Fruit fly (Drosophila melanogaster): ENCODE results near the gene PIG-P.

Gene PIG-P

dm6 chr3R:26059195-26059594 lies 1.2 kb upstream of the PIG-P start, which contains the start of the genes RpL34a and Trmt61 (continued):
- TF ChIP-seq tna (GFP tag; IDR thresholded peaks at IDR 0.05; ENCODE audit: partially characterized antibody), result peak; percentile 36; the same call in 1 of the 2 replicates
- TF ChIP-seq ac (GFP tag; optimal IDR thresholded peaks at IDR 0.05), result peak; percentile 60
- peak; percentile 72 for TF ChIP-seq Hr3 (GFP tag; optimal IDR thresholded peaks at IDR 0.05)
- TF ChIP-seq CG8089 (GFP tag; optimal IDR thresholded peaks at IDR 0.05), result peak; percentile 65
- TF ChIP-seq otp (GFP tag; IDR thresholded peaks at IDR 0.05), result peak; percentile 61; the same call in 2 of the 3 replicates
- TF ChIP-seq org-1 (GFP tag; optimal IDR thresholded peaks at IDR 0.05), result peak; percentile 79
- peak; percentile 75 for TF ChIP-seq Oli (tag; optimal IDR thresholded peaks at IDR 0.05)
- TF ChIP-seq sd (tag; optimal IDR thresholded peaks at IDR 0.05), result no peak
- peak; percentile 70 for TF ChIP-seq p53 (GFP tag; optimal IDR thresholded peaks at IDR 0.05)
- peak; percentile 5 for TF ChIP-seq da (GFP tag; optimal IDR thresholded peaks at IDR 0.05)
- TF ChIP-seq tup (GFP tag; optimal IDR thresholded peaks at IDR 0.05), result peak; percentile 19
- TF ChIP-seq CG14014 (GFP tag; IDR thresholded peaks at IDR 0.05), result peak; percentile 56; the same call in 1 of the 2 replicates
- peak; percentile 79 for TF ChIP-seq Bteb2 (GFP tag; optimal IDR thresholded peaks at IDR 0.05)
- TF ChIP-seq trem (tag; optimal IDR thresholded peaks at IDR 0.05), result peak; percentile 94
- TF ChIP-seq mld (GFP tag; IDR thresholded peaks at IDR 0.05; ENCODE audit: partially characterized antibody), result no peak; the same call in 2 of the 3 replicates
- peak; percentile 72 for TF ChIP-seq chn (GFP tag; optimal IDR thresholded peaks at IDR 0.05)
- TF ChIP-seq dmrt11E (tag; optimal IDR thresholded peaks at IDR 0.05), result peak; percentile 83
- peak; percentile 45 for TF ChIP-seq CG6272 (GFP tag; IDR thresholded peaks at IDR 0.05)
- no peak for TF ChIP-seq CG1024 (GFP tag; IDR thresholded peaks at IDR 0.05)
- TF ChIP-seq peb (GFP tag; IDR thresholded peaks at IDR 0.05), result no peak; the same call in 1 of the 2 replicates
- TF ChIP-seq CG17568 (GFP tag; optimal IDR thresholded peaks at IDR 0.05), result peak; percentile 90
- TF ChIP-seq wek (GFP tag; optimal IDR thresholded peaks at IDR 0.05), result peak; percentile 81
- peak; percentile 28 for TF ChIP-seq CG16815 (GFP tag; optimal IDR thresholded peaks at IDR 0.05)
- TF ChIP-seq row (GFP tag; IDR thresholded peaks at IDR 0.05), result peak; percentile 79
- TF ChIP-seq al (GFP tag; IDR thresholded peaks at IDR 0.05), result peak; percentile 64
- peak; percentile 81 for TF ChIP-seq Six4 (GFP tag; optimal IDR thresholded peaks at IDR 0.05)
- TF ChIP-seq CG6175 (GFP tag; IDR thresholded peaks at IDR 0.05), result peak; percentile 46; the same call in 1 of the 3 replicates
- peak; percentile 75 for TF ChIP-seq CHES-1-like (GFP tag; optimal IDR thresholded peaks at IDR 0.05)
- peak; percentile 36 for TF ChIP-seq CG3163 (GFP tag; optimal IDR thresholded peaks at IDR 0.05)
- no peak for TF ChIP-seq HLHmδ (GFP tag; optimal IDR thresholded peaks at IDR 0.05)
- TF ChIP-seq usp (GFP tag; optimal IDR thresholded peaks at IDR 0.05), result no peak
- peak; percentile 57; the same call in 1 of the 2 replicates for TF ChIP-seq CG5953 (GFP tag; IDR thresholded peaks at IDR 0.05)
- peak; percentile 67 for TF ChIP-seq D19A (tag; optimal IDR thresholded peaks at IDR 0.05)
- TF ChIP-seq gce (GFP tag; IDR thresholded peaks at IDR 0.05), result peak; percentile 81; the same call in 2 of the 3 replicates
- TF ChIP-seq ato (GFP tag; IDR thresholded peaks at IDR 0.05; ENCODE audit: partially characterized antibody), result no peak
- TF ChIP-seq CG4404 (GFP tag; IDR thresholded peaks at IDR 0.05), result no peak
- peak; percentile 63 for TF ChIP-seq kay (GFP tag; optimal IDR thresholded peaks at IDR 0.05)
- TF ChIP-seq lilli (GFP tag; optimal IDR thresholded peaks at IDR 0.05), result peak; percentile 79
- TF ChIP-seq lov (optimal IDR thresholded peaks at IDR 0.05), result no peak
- no peak for TF ChIP-seq lov (GFP tag; IDR thresholded peaks at IDR 0.05)
- peak; percentile 97 for TF ChIP-seq CG9727 (GFP tag; optimal IDR thresholded peaks at IDR 0.05)
- peak in 1 of 3 experiments; percentile 77 for TF ChIP-seq lola (GFP tag; optimal IDR thresholded peaks at IDR 0.05)
- TF ChIP-seq CG4854 (GFP tag; optimal IDR thresholded peaks at IDR 0.05), result peak; percentile 76
- TF ChIP-seq ken (GFP tag; IDR thresholded peaks at IDR 0.05), result peak; percentile 53; the same call in 1 of the 3 replicates
- TF ChIP-seq ind (GFP tag; optimal IDR thresholded peaks at IDR 0.05), result peak; percentile 60
- TF ChIP-seq CG12219 (GFP tag; optimal IDR thresholded peaks at IDR 0.05), result peak; percentile 76
- TF ChIP-seq CG15269 (tag; optimal IDR thresholded peaks at IDR 0.05), result peak; percentile 85
- peak; percentile 79 for TF ChIP-seq Rfx (GFP tag; IDR thresholded peaks at IDR 0.05)
- TF ChIP-seq CG8765 (GFP tag; IDR thresholded peaks at IDR 0.05), result no peak
- TF ChIP-seq CG32772 (GFP tag; IDR thresholded peaks at IDR 0.05), result peak; percentile 64
- TF ChIP-seq en (GFP tag; optimal IDR thresholded peaks at IDR 0.05), result peak; percentile 28

Data from whole organism, embryonic.